Fruit fly (Drosophila melanogaster) whole organism, embryonic: ENCODE results near the gene CG31139.
A peak's percentile ranks its signal among the peaks of the same experiment; 100 is the strongest.

ENCODE experiments used
- Aef1 ChIP-seq: fragments of 200-800 bp; sonication (Bioruptor generic); IDR thresholded peaks from 3 replicates; pipeline ENCODE4 v1.3.6; 2022; ENCODE audit warnings: missing biosample characterization, missing genetic modification characterization
- CG10565 ChIP-seq: fragments of 200-800 bp; sonication (Bioruptor generic); optimal IDR thresholded peaks from 3 replicates; lab custom pipeline; 2016; ENCODE audit warnings: missing biosample characterization, mild to moderate bottlenecking, missing genetic modification characterization
- CG12659 ChIP-seq: fragments of 200-800 bp; sonication (Bioruptor generic); optimal IDR thresholded peaks from 3 replicates; lab custom pipeline; 2017; ENCODE audit warnings: mild to moderate bottlenecking, missing biosample characterization, missing genetic modification reagents, missing genetic modification characterization
- CG12744 ChIP-seq: fragments of 200-800 bp; sonication (Bioruptor generic); optimal IDR thresholded peaks from 2 replicates; lab custom pipeline; 2016; ENCODE audit warnings: missing biosample characterization, missing genetic modification characterization
- CG12769 ChIP-seq: fragments of 200-800 bp; sonication (Bioruptor generic); optimal IDR thresholded peaks from 2 replicates; lab custom pipeline; 2019; ENCODE audit warnings: missing biosample characterization, mild to moderate bottlenecking, missing genetic modification characterization, moderate library complexity
- CG12942 ChIP-seq: fragments of 200-800 bp; sonication (Bioruptor generic); optimal IDR thresholded peaks from 3 replicates; lab custom pipeline; 2016; ENCODE audit warnings: missing biosample characterization, missing genetic modification characterization
- CG13296 ChIP-seq: fragments of 200-800 bp; sonication (Bioruptor generic); optimal IDR thresholded peaks from 3 replicates; lab custom pipeline; 2018; ENCODE audit warnings: missing biosample characterization, mild to moderate bottlenecking, missing genetic modification characterization
- CG15073 ChIP-seq: fragments of 200-800 bp; sonication (Bioruptor generic); optimal IDR thresholded peaks from 2 replicates; lab custom pipeline; 2016; ENCODE audit warnings: missing biosample characterization, missing genetic modification characterization
- CG15514 ChIP-seq: fragments of 200-800 bp; sonication (Bioruptor generic); optimal IDR thresholded peaks from 3 replicates; lab custom pipeline; 2017; ENCODE audit warnings: missing biosample characterization, missing genetic modification characterization, mild to moderate bottlenecking, moderate library complexity, missing genetic modification reagents
- CG15696 ChIP-seq: fragments of 200-800 bp; sonication (Bioruptor generic); optimal IDR thresholded peaks from 2 replicates; lab custom pipeline; 2019; ENCODE audit warnings: missing biosample characterization, mild to moderate bottlenecking, missing genetic modification characterization, moderate library complexity
- CG18619 ChIP-seq: fragments of 200-800 bp; sonication (Bioruptor generic); optimal IDR thresholded peaks from 3 replicates; lab custom pipeline; 2017; ENCODE audit warnings: missing biosample characterization, mild to moderate bottlenecking, missing genetic modification characterization
- CG2129 ChIP-seq: fragments of 200-800 bp; sonication (Bioruptor generic); IDR thresholded peaks from 2 replicates; pipeline ENCODE4 v1.3.6; 2022; ENCODE audit warnings: missing biosample characterization, missing genetic modification characterization; ENCODE audit not compliant: partially characterized antibody
- CG2199 ChIP-seq: fragments of 200-800 bp; sonication (Bioruptor generic); IDR thresholded peaks from 3 replicates; pipeline ENCODE4 v1.3.6; 2022; ENCODE audit warnings: missing biosample characterization, missing genetic modification characterization
- CG2678 ChIP-seq: fragments of 200-800 bp; sonication (Bioruptor generic); optimal IDR thresholded peaks from 3 replicates; lab custom pipeline; 2019; ENCODE audit warnings: missing biosample characterization, mild to moderate bottlenecking, missing genetic modification characterization, moderate library complexity
- CG31224 ChIP-seq: fragments of 200-800 bp; sonication (Bioruptor generic); IDR thresholded peaks from 2 replicates; pipeline ENCODE4 v1.3.6; 2022; ENCODE audit warnings: missing biosample characterization, missing genetic modification characterization
- CG32532 ChIP-seq: fragments of 200-800 bp; sonication (Bioruptor generic); IDR thresholded peaks from 2 replicates; pipeline ENCODE4 v1.3.6; 2022; ENCODE audit warnings: missing biosample characterization, missing genetic modification characterization
- CG3838 ChIP-seq: fragments of 200-800 bp; sonication (Bioruptor generic); optimal IDR thresholded peaks from 3 replicates; lab custom pipeline; 2016; ENCODE audit warnings: missing biosample characterization, missing genetic modification characterization
- CG42726 ChIP-seq: fragments of 200-800 bp; sonication (Bioruptor generic); IDR thresholded peaks from 2 replicates; pipeline ENCODE4 v1.3.6; 2022; ENCODE audit warnings: missing biosample characterization, missing genetic modification characterization; ENCODE audit not compliant: partially characterized antibody
- CG7556 ChIP-seq: fragments of 200-800 bp; sonication (Bioruptor generic); optimal IDR thresholded peaks from 2 replicates; lab custom pipeline; 2017; ENCODE audit warnings: missing biosample characterization, mild to moderate bottlenecking, missing genetic modification characterization
- CG9727 ChIP-seq: fragments of 200-800 bp; sonication (Bioruptor generic); optimal IDR thresholded peaks from 3 replicates; lab custom pipeline; 2017; ENCODE audit warnings: missing biosample characterization, mild to moderate bottlenecking, missing genetic modification characterization
- CG9797 ChIP-seq: fragments of 200-800 bp; sonication (Bioruptor generic); optimal IDR thresholded peaks from 3 replicates; lab custom pipeline; 2018; ENCODE audit warnings: missing biosample characterization, mild to moderate bottlenecking, missing genetic modification characterization
- CTCF ChIP-seq: fragments of 200-800 bp; sonication (Bioruptor generic); optimal IDR thresholded peaks from 2 replicates; lab custom pipeline; 2017; ENCODE audit warnings: missing biosample characterization, mild to moderate bottlenecking, missing genetic modification characterization, moderate library complexity
- Camta ChIP-seq: fragments of 200-800 bp; sonication (Bioruptor generic); optimal IDR thresholded peaks from 2 replicates; lab custom pipeline; 2016; ENCODE audit warnings: missing biosample characterization, missing genetic modification characterization
- Dad ChIP-seq: fragments of 200-800 bp; sonication (Bioruptor generic); optimal IDR thresholded peaks from 3 replicates; lab custom pipeline; 2016; ENCODE audit warnings: missing biosample characterization, missing genetic modification characterization
- E2f1 ChIP-seq: fragments of 200-800 bp; sonication (Bioruptor generic); IDR thresholded peaks from 2 replicates; pipeline ENCODE4 v1.3.6; 2022; ENCODE audit warnings: missing biosample characterization, missing genetic modification characterization
- Elba2 ChIP-seq: fragments of 200-800 bp; sonication (Bioruptor generic); optimal IDR thresholded peaks from 3 replicates; lab custom pipeline; 2016; ENCODE audit warnings: missing biosample characterization, missing genetic modification characterization
- HLH3B ChIP-seq: fragments of 200-800 bp; sonication (Bioruptor generic); IDR thresholded peaks from 2 replicates; pipeline ENCODE4 v1.3.6; 2022; ENCODE audit warnings: missing biosample characterization, missing genetic modification characterization
- Hmr ChIP-seq: fragments of 200-800 bp; sonication (Bioruptor generic); optimal IDR thresholded peaks from 3 replicates; lab custom pipeline; 2017; ENCODE audit warnings: mild to moderate bottlenecking, missing biosample characterization, missing genetic modification reagents, missing genetic modification characterization
- Nf-YB ChIP-seq: fragments of 200-800 bp; sonication (Bioruptor generic); optimal IDR thresholded peaks from 3 replicates; lab custom pipeline; 2019; ENCODE audit warnings: missing biosample characterization, mild to moderate bottlenecking, missing genetic modification characterization, moderate library complexity
- PHDP ChIP-seq: fragments of 200-800 bp; sonication (Bioruptor generic); optimal IDR thresholded peaks from 3 replicates; lab custom pipeline; 2018; ENCODE audit warnings: missing biosample characterization, mild to moderate bottlenecking, missing genetic modification characterization, moderate library complexity
- Sin3A ChIP-seq: fragments of >200 bp; optimal IDR thresholded peaks from 2 replicates; lab custom pipeline; 2018
- Trl ChIP-seq, 3 experiments: fragments of >200 bp in 2 of 3; fragments of 200-800 bp in 1 of 3; sonication (Bioruptor generic) in 1 of 3; optimal IDR thresholded peaks; 2 replicates in 1 of 3; 3 replicates in 2 of 3; lab custom pipeline; 2016 to 2017; ENCODE audit warnings: missing biosample characterization in 1 of 3, missing genetic modification characterization in 1 of 3
- Vsx1 ChIP-seq: fragments of 200-800 bp; sonication (Bioruptor generic); optimal IDR thresholded peaks from 2 replicates; lab custom pipeline; 2017; ENCODE audit warnings: missing biosample characterization, mild to moderate bottlenecking, missing genetic modification characterization, missing genetic modification reagents
- br ChIP-seq: fragments of >200 bp; optimal IDR thresholded peaks from 2 replicates; lab custom pipeline; 2017
- ewg ChIP-seq: fragments of 200-800 bp; sonication (Bioruptor generic); optimal IDR thresholded peaks from 3 replicates; lab custom pipeline; 2017; ENCODE audit warnings: mild to moderate bottlenecking, missing biosample characterization, missing genetic modification reagents, missing genetic modification characterization
- gro ChIP-seq: fragments of 200-800 bp; sonication (Bioruptor generic); optimal IDR thresholded peaks from 2 replicates; lab custom pipeline; 2016; ENCODE audit warnings: missing biosample characterization, missing genetic modification characterization
- gsb ChIP-seq: fragments of 200-800 bp; sonication (Bioruptor generic); IDR thresholded peaks from 2 replicates; pipeline ENCODE4 v1.3.6; 2022; ENCODE audit warnings: missing biosample characterization, missing genetic modification characterization
- ken ChIP-seq: fragments of 200-800 bp; sonication (Bioruptor generic); IDR thresholded peaks from 3 replicates; pipeline ENCODE4 v1.3.6; 2022; ENCODE audit warnings: missing biosample characterization, missing genetic modification characterization
- lab ChIP-seq: fragments of 200-800 bp; sonication (Bioruptor generic); optimal IDR thresholded peaks from 3 replicates; lab custom pipeline; 2017; ENCODE audit warnings: missing biosample characterization, missing genetic modification characterization, mild to moderate bottlenecking, moderate library complexity, missing genetic modification reagents
- lola ChIP-seq, 3 experiments: fragments of >200 bp in 2 of 3; fragments of 200-800 bp in 1 of 3; sonication (Bioruptor generic) in 1 of 3; optimal IDR thresholded peaks; 2 replicates each; lab custom pipeline; 2017 to 2019; ENCODE audit warnings: missing biosample characterization in 3 of 3, missing genetic modification characterization in 3 of 3, mild to moderate bottlenecking in 1 of 3, moderate library complexity in 1 of 3
- maf-S ChIP-seq: fragments of 200-800 bp; sonication (Bioruptor generic); optimal IDR thresholded peaks from 2 replicates; lab custom pipeline; 2016; ENCODE audit warnings: missing biosample characterization, missing genetic modification characterization
- mam ChIP-seq: fragments of 200-800 bp; sonication (Bioruptor generic); optimal IDR thresholded peaks from 3 replicates; lab custom pipeline; 2016; ENCODE audit warnings: missing biosample characterization, missing genetic modification characterization
- nerfin-2 ChIP-seq: fragments of 200-800 bp; sonication (Bioruptor generic); IDR thresholded peaks from 2 replicates; pipeline ENCODE4 v1.3.6; 2022; ENCODE audit warnings: missing biosample characterization, missing genetic modification characterization; ENCODE audit not compliant: partially characterized antibody
- org-1 ChIP-seq: fragments of 200-800 bp; sonication (Bioruptor generic); optimal IDR thresholded peaks from 2 replicates; lab custom pipeline; 2017; ENCODE audit warnings: missing biosample characterization, missing genetic modification characterization
- salm ChIP-seq: fragments of 200-800 bp; sonication (Bioruptor generic); optimal IDR thresholded peaks from 2 replicates; lab custom pipeline; 2018; ENCODE audit warnings: missing biosample characterization, mild to moderate bottlenecking, missing genetic modification characterization
- scrt ChIP-seq: fragments of 200-800 bp; sonication (Bioruptor generic); optimal IDR thresholded peaks from 2 replicates; lab custom pipeline; 2018; ENCODE audit warnings: missing biosample characterization, mild to moderate bottlenecking, missing genetic modification characterization, moderate library complexity
- unpg ChIP-seq: fragments of 200-800 bp; sonication (Bioruptor generic); optimal IDR thresholded peaks from 3 replicates; lab custom pipeline; 2018; ENCODE audit warnings: missing biosample characterization, mild to moderate bottlenecking, missing genetic modification characterization, moderate library complexity
- zfh2 ChIP-seq: fragments of 200-800 bp; sonication (Bioruptor generic); optimal IDR thresholded peaks from 2 replicates; lab custom pipeline; 2016; ENCODE audit warnings: missing biosample characterization, missing genetic modification characterization

CG31139 gene

dm6 chr3R:22753895-22754774, 5.3 kb upstream of the CG31139 start (continued):
- TF ChIP-seq Dad (GFP tag; lab: Kevin White, UChicago) (no peak), E2f1 (GFP tag; lab: Robert Waterston, UW) (peak; percentile 55; the same call in 1 of the 2 replicates), ken (GFP tag; lab: Robert Waterston, UW) (peak; percentile 70; the same call in 2 of the 3 replicates), br (no peak), mam (GFP tag; lab: Kevin White, UChicago) (peak; percentile 58), CG9797 (GFP tag; lab: Kevin White, UChicago) (no peak), Elba2 (GFP tag; lab: Kevin White, UChicago) (no peak), maf-S (GFP tag; lab: Kevin White, UChicago) (no peak), CG10565 (GFP tag; lab: Kevin White, UChicago) (no peak), CG18619 (GFP tag; lab: Kevin White, UChicago) (peak; percentile 76), CG12769 (tag; lab: Kevin White, UChicago) (peak; percentile 35), PHDP (tag; lab: Kevin White, UChicago) (peak; percentile 62), lola (GFP tag; optimal IDR thresholded peaks at IDR 0.05; lab: Kevin White, UChicago) (peak in 1 of 3 experiments; percentile 47), CTCF (GFP tag; lab: Kevin White, UChicago) (peak; percentile 31), ewg (GFP tag; lab: Kevin White, UChicago) (peak; percentile 23), gro (GFP tag; lab: Kevin White, UChicago) (no peak), salm (tag; lab: Kevin White, UChicago) (no peak), Sin3A (no peak), CG32532 (GFP tag; lab: Robert Waterston, UW) (peak; percentile 75), Aef1 (GFP tag; lab: Robert Waterston, UW) (peak; percentile 25; the same call in 1 of the 3 replicates), lab (GFP tag; lab: Kevin White, UChicago) (peak; percentile 44), CG15696 (tag; lab: Kevin White, UChicago) (no peak), Nf-YB (GFP tag; lab: Kevin White, UChicago) (peak; percentile 26), CG12659 (GFP tag; lab: Kevin White, UChicago) (peak; percentile 74), org-1 (GFP tag; lab: Kevin White, UChicago) (peak; percentile 47), CG42726 (GFP tag; lab: Robert Waterston, UW) (0 out of 2 replicates have a peak, but pooled peaks have one; percentile 30), Camta (GFP tag; lab: Kevin White, UChicago) (peak; percentile 64), CG7556 (GFP tag; lab: Kevin White, UChicago) (peak; percentile 89), zfh2 (GFP tag; lab: Kevin White, UChicago) (peak; percentile 58), unpg (peak; percentile 52), Trl (optimal IDR thresholded peaks at IDR 0.05; lab: Kevin White, UChicago) (peak; percentile 61 to 66), Trl (GFP tag; optimal IDR thresholded peaks at IDR 0.05; lab: Kevin White, UChicago) (peak; percentile 22), CG2129 (GFP tag; lab: Robert Waterston, UW) (no peak), gsb (GFP tag; lab: Robert Waterston, UW) (0 out of 2 replicates have a peak, but pooled peaks have one; percentile 48), nerfin-2 (GFP tag; lab: Robert Waterston, UW) (no peak), CG9727 (peak; percentile 73), CG31224 (GFP tag; lab: Robert Waterston, UW) (no peak; the same call in 1 of the 2 replicates), HLH3B (GFP tag; lab: Robert Waterston, UW) (peak; percentile 46), CG15073 (GFP tag; lab: Kevin White, UChicago) (no peak), scrt (peak; percentile 38), CG12942 (peak; percentile 23), Vsx1 (GFP tag; lab: Kevin White, UChicago) (peak; percentile 51), CG2199 (peak; percentile 47; the same call in 1 of the 3 replicates), CG13296 (GFP tag; lab: Kevin White, UChicago) (peak; percentile 16), CG15514 (peak; percentile 64), CG2678 (tag; lab: Kevin White, UChicago) (peak; percentile 81), CG12744 (no peak), Hmr (peak; percentile 66), CG3838 (no peak)
